Fruit fly (Drosophila melanogaster) whole organism, pupa: Measurements from ENCODE around the gene CG6885.

ENCODE experiments used
- CG10348 ChIP-seq: fragments of 200-800 bp; sonication (Bioruptor generic); IDR thresholded peaks from 2 replicates; pipeline ENCODE4 v1.3.6; 2022; ENCODE audit warnings: missing biosample characterization, missing genetic modification characterization
- CG12605 ChIP-seq: fragments of 200-800 bp; sonication (Bioruptor generic); IDR thresholded peaks from 2 replicates; pipeline ENCODE4 v1.3.6; 2022; ENCODE audit warnings: missing biosample characterization, missing genetic modification characterization
- CG13204 ChIP-seq: fragments of 200-800 bp; sonication (Bioruptor generic); optimal IDR thresholded peaks from 2 replicates; lab custom pipeline; 2018; ENCODE audit warnings: missing biosample characterization, mild to moderate bottlenecking, missing genetic modification characterization, moderate library complexity
- CG14655 ChIP-seq: fragments of 200-800 bp; sonication (Bioruptor generic); optimal IDR thresholded peaks from 3 replicates; lab custom pipeline; 2017; ENCODE audit warnings: mild to moderate bottlenecking, missing biosample characterization, missing genetic modification reagents, missing genetic modification characterization
- CG15710 ChIP-seq: fragments of 200-800 bp; sonication (Bioruptor generic); optimal IDR thresholded peaks from 2 replicates; lab custom pipeline; 2018; ENCODE audit warnings: missing biosample characterization, mild to moderate bottlenecking, missing genetic modification characterization, moderate library complexity
- CG17806 ChIP-seq: fragments of 200-800 bp; sonication (Bioruptor generic); optimal IDR thresholded peaks from 2 replicates; lab custom pipeline; 2018; ENCODE audit warnings: missing biosample characterization, mild to moderate bottlenecking, missing genetic modification characterization, moderate library complexity
- CG32121 ChIP-seq: fragments of 200-800 bp; sonication (Bioruptor generic); IDR thresholded peaks from 2 replicates; pipeline ENCODE4 v1.3.6; 2022; ENCODE audit warnings: missing biosample characterization, missing genetic modification characterization
- CG34367 ChIP-seq: fragments of 200-800 bp; sonication (Bioruptor generic); optimal IDR thresholded peaks from 2 replicates; lab custom pipeline; 2018; ENCODE audit warnings: missing biosample characterization, mild to moderate bottlenecking, missing genetic modification characterization
- CG4496 ChIP-seq: fragments of 200-800 bp; sonication (Bioruptor generic); IDR thresholded peaks from 3 replicates; pipeline ENCODE4 v1.3.6; 2022; ENCODE audit warnings: missing biosample characterization, missing genetic modification characterization
- CG8159 ChIP-seq: fragments of 200-800 bp; sonication (Bioruptor generic); optimal IDR thresholded peaks from 3 replicates; lab custom pipeline; 2018; ENCODE audit warnings: missing biosample characterization, mild to moderate bottlenecking, missing genetic modification characterization, moderate library complexity
- CG8301 ChIP-seq: fragments of 200-800 bp; sonication (Bioruptor generic); optimal IDR thresholded peaks from 2 replicates; lab custom pipeline; 2018; ENCODE audit warnings: missing biosample characterization, mild to moderate bottlenecking, missing genetic modification characterization
- CG9948 ChIP-seq: fragments of 200-800 bp; sonication (Bioruptor generic); optimal IDR thresholded peaks from 2 replicates; lab custom pipeline; 2018; ENCODE audit warnings: missing biosample characterization, mild to moderate bottlenecking, missing genetic modification characterization, moderate library complexity
- D1 ChIP-seq: fragments of 200-800 bp; sonication (Bioruptor generic); optimal IDR thresholded peaks from 2 replicates; lab custom pipeline; 2018; ENCODE audit warnings: missing biosample characterization, mild to moderate bottlenecking, missing genetic modification characterization, moderate library complexity
- EcR ChIP-seq: fragments of 200-800 bp; sonication (Bioruptor generic); optimal IDR thresholded peaks from 3 replicates; lab custom pipeline; 2019; ENCODE audit warnings: missing biosample characterization, missing genetic modification characterization, mild to moderate bottlenecking, moderate library complexity, missing genetic modification reagents
- Ets98B ChIP-seq: fragments of 200-800 bp; sonication (Bioruptor generic); IDR thresholded peaks from 2 replicates; pipeline ENCODE4 v1.3.6; 2022; ENCODE audit warnings: missing biosample characterization, missing genetic modification characterization
- Pif1A ChIP-seq: fragments of 200-800 bp; sonication (Bioruptor generic); optimal IDR thresholded peaks from 3 replicates; lab custom pipeline; 2016; ENCODE audit warnings: missing biosample characterization, missing genetic modification characterization
- Pif1B ChIP-seq: fragments of 200-800 bp; sonication (Bioruptor generic); optimal IDR thresholded peaks from 3 replicates; lab custom pipeline; 2016; ENCODE audit warnings: missing biosample characterization, missing genetic modification characterization
- Snoo ChIP-seq: fragments of 200-800 bp; sonication (Bioruptor generic); optimal IDR thresholded peaks from 3 replicates; lab custom pipeline; 2017; ENCODE audit warnings: missing biosample characterization, mild to moderate bottlenecking, missing genetic modification characterization, inconsistent platforms
- fd96Ca ChIP-seq: fragments of 200-800 bp; sonication (Bioruptor generic); IDR thresholded peaks from 3 replicates; pipeline ENCODE4 v1.3.6; 2022; ENCODE audit warnings: missing biosample characterization, missing genetic modification characterization
- gl ChIP-seq: fragments of 200-800 bp; sonication (Bioruptor generic); optimal IDR thresholded peaks from 2 replicates; lab custom pipeline; 2018; ENCODE audit warnings: missing biosample characterization, mild to moderate bottlenecking, missing genetic modification characterization
- rn ChIP-seq: fragments of 200-800 bp; sonication (Bioruptor generic); IDR thresholded peaks from 2 replicates; pipeline ENCODE4 v1.3.6; 2022; ENCODE audit warnings: missing biosample characterization, missing genetic modification characterization

Gene CG6885

dm6 chr3L:18763486-18764436, 19.5 kb downstream of the CG6885 start:
- TF ChIP-seq CG8301: no peak
- no peak for TF ChIP-seq CG34367 (tag; lab: Kevin White, UChicago)
- TF ChIP-seq CG8159 (tag; lab: Kevin White, UChicago): no peak
- no peak for TF ChIP-seq CG17806 (tag; lab: Kevin White, UChicago)
- TF ChIP-seq fd96Ca: peak; percentile 33; the same call in 1 of the 3 replicates

dm6 chr3L:18765657-18766592, 21.6 kb downstream of the CG6885 start:
- TF ChIP-seq CG34367 (tag; lab: Kevin White, UChicago) (no peak), Pif1B (GFP tag; lab: Kevin White, UChicago) (peak; percentile 33), Pif1A (peak; percentile 49), CG14655 (GFP tag; lab: Kevin White, UChicago) (peak; percentile 73), CG4496 (GFP tag; lab: Robert Waterston, UW) (peak; percentile 94), EcR (GFP tag; lab: Kevin White, UChicago) (peak; percentile 60), CG15710 (tag; lab: Kevin White, UChicago) (no peak), Ets98B (peak; percentile 75), rn (GFP tag; lab: Robert Waterston, UW) (no peak), CG10348 (GFP tag; lab: Robert Waterston, UW) (no peak), Snoo (tag; lab: Kevin White, UChicago) (peak; percentile 79), gl (tag; lab: Kevin White, UChicago) (peak; percentile 57), CG12605 (GFP tag; lab: Robert Waterston, UW) (peak; percentile 64), CG8159 (tag; lab: Kevin White, UChicago) (peak; percentile 33), CG17806 (tag; lab: Kevin White, UChicago) (no peak), CG8301 (peak; percentile 68), fd96Ca (peak; percentile 82; the same call in 2 of the 3 replicates), CG13204 (peak; percentile 30), CG9948 (tag; lab: Kevin White, UChicago) (no peak), CG32121 (GFP tag; lab: Robert Waterston, UW) (no peak; the same call in none of the 2 replicates), D1 (tag; lab: Kevin White, UChicago) (no peak)

- TF ChIP-seq CG9948 (tag; lab: Kevin White, UChicago) (no peak), CG12605 (GFP tag; lab: Robert Waterston, UW) (no peak), CG8159 (tag; lab: Kevin White, UChicago) (peak; percentile 8), Pif1B (GFP tag; lab: Kevin White, UChicago) (no peak), CG14655 (GFP tag; lab: Kevin White, UChicago) (no peak), rn (GFP tag; lab: Robert Waterston, UW) (no peak), CG15710 (tag; lab: Kevin White, UChicago) (peak; percentile 15), CG10348 (GFP tag; lab: Robert Waterston, UW) (no peak), Snoo (tag; lab: Kevin White, UChicago) (no peak), fd96Ca (no peak), Ets98B (no peak), CG32121 (GFP tag; lab: Robert Waterston, UW) (no peak), CG34367 (tag; lab: Kevin White, UChicago) (no peak), CG4496 (GFP tag; lab: Robert Waterston, UW) (no peak), CG13204 (no peak), EcR (GFP tag; lab: Kevin White, UChicago) (no peak)
Observed at dm6 chr3L:18767950-18768781, 23.9 kb downstream of the CG6885 start.

dm6 chr3L:18768788-18769707, 24.8 kb downstream of the CG6885 start:
- TF ChIP-seq EcR (GFP tag; lab: Kevin White, UChicago) (peak; percentile 19), CG9948 (tag; lab: Kevin White, UChicago) (no peak), CG10348 (GFP tag; lab: Robert Waterston, UW) (0 out of 2 replicates have a peak, but pooled peaks have one; percentile 17), fd96Ca (no peak), CG15710 (tag; lab: Kevin White, UChicago) (no peak), Pif1A (peak; percentile 15), CG32121 (GFP tag; lab: Robert Waterston, UW) (peak; percentile 65), CG13204 (no peak), gl (tag; lab: Kevin White, UChicago) (no peak), CG34367 (tag; lab: Kevin White, UChicago) (no peak), Ets98B (0 out of 2 replicates have a peak, but pooled peaks have one; percentile 18), CG12605 (GFP tag; lab: Robert Waterston, UW) (no peak; the same call in 1 of the 2 replicates), D1 (tag; lab: Kevin White, UChicago) (no peak), rn (GFP tag; lab: Robert Waterston, UW) (no peak), CG17806 (tag; lab: Kevin White, UChicago) (no peak), CG8301 (no peak), CG14655 (GFP tag; lab: Kevin White, UChicago) (no peak), Snoo (tag; lab: Kevin White, UChicago) (no peak), Pif1B (GFP tag; lab: Kevin White, UChicago) (no peak), CG4496 (GFP tag; lab: Robert Waterston, UW) (0 out of 3 replicates have a peak, but pooled peaks have one; percentile 9), CG8159 (tag; lab: Kevin White, UChicago) (no peak)
